ENCODE assay signal across 2 fruit fly cellular contexts in genomic region chr3L:8067491-8067890, dm6.
TF ChIP-seq lines count a peak whose summit lies in the region.

No protein-coding gene starts in this region.

TF ChIP-seq in whole organism, adult, 20 proteins besides CTCF, POLR2A, EP300 and RAD21:
- TF ChIP-seq cnc (optimal IDR thresholded peaks at IDR 0.05; lab: Kevin White, UChicago) (no peak), CG33017 (tag; optimal IDR thresholded peaks at IDR 0.05; lab: Kevin White, UChicago) (no peak), tj (GFP tag; optimal IDR thresholded peaks at IDR 0.05; lab: Kevin White, UChicago) (peak; percentile 91), CG7045 (GFP tag; optimal IDR thresholded peaks at IDR 0.05; lab: Kevin White, UChicago) (no peak), CG12768 (GFP tag; optimal IDR thresholded peaks at IDR 0.05; lab: Kevin White, UChicago) (peak; percentile 26), toe (GFP tag; optimal IDR thresholded peaks at IDR 0.05; lab: Kevin White, UChicago) (no peak)

TF ChIP-seq in whole organism, prepupa, 60 proteins besides CTCF, POLR2A, EP300 and RAD21:
- TF ChIP-seq CG8119 (GFP tag; IDR thresholded peaks at IDR 0.05; lab: Robert Waterston, UW) (no peak), esn (GFP tag; optimal IDR thresholded peaks at IDR 0.05; lab: Kevin White, UChicago) (no peak), Eip75B (GFP tag; optimal IDR thresholded peaks at IDR 0.05; lab: Kevin White, UChicago) (peak; percentile 8), svp (GFP tag; lab: Kevin White, UChicago) (peak; percentile 36)
